Fruit fly (Drosophila melanogaster) whole organism, embryonic: ENCODE data around the gene WASp.

ENCODE experiments used
- B-H1 ChIP-seq: fragments of 200-800 bp; sonication (Bioruptor generic); IDR thresholded peaks from 3 replicates; pipeline ENCODE4 v1.3.6; 2022; ENCODE audit warnings: missing biosample characterization, missing genetic modification characterization
- CG10209 ChIP-seq: fragments of 200-800 bp; sonication (Bioruptor generic); optimal IDR thresholded peaks from 3 replicates; lab custom pipeline; 2017; ENCODE audit warnings: missing biosample characterization, mild to moderate bottlenecking, missing genetic modification characterization, missing genetic modification reagents
- CG10543 ChIP-seq: fragments of 200-800 bp; sonication (Bioruptor generic); optimal IDR thresholded peaks from 3 replicates; lab custom pipeline; 2017; ENCODE audit warnings: missing biosample characterization, mild to moderate bottlenecking, missing genetic modification characterization, moderate library complexity
- CG10959 ChIP-seq: fragments of 200-800 bp; sonication (Bioruptor generic); IDR thresholded peaks from 2 replicates; pipeline ENCODE4 v1.3.6; 2022; ENCODE audit warnings: missing biosample characterization, missing genetic modification characterization
- CG11696 ChIP-seq: fragments of 200-800 bp; sonication (Bioruptor generic); IDR thresholded peaks from 2 replicates; pipeline ENCODE4 v1.3.6; 2022; ENCODE audit warnings: missing biosample characterization, missing genetic modification characterization
- CG1233 ChIP-seq: fragments of 200-800 bp; sonication (Bioruptor generic); optimal IDR thresholded peaks from 4 replicates; lab custom pipeline; 2018; ENCODE audit warnings: missing biosample characterization, mild to moderate bottlenecking, missing genetic modification characterization
- CG14014 ChIP-seq: fragments of 200-800 bp; sonication (Bioruptor generic); IDR thresholded peaks from 2 replicates; pipeline ENCODE4 v1.3.6; 2022; ENCODE audit warnings: missing biosample characterization, missing genetic modification characterization
- CG14710 ChIP-seq: fragments of 200-800 bp; sonication (Bioruptor generic); optimal IDR thresholded peaks from 3 replicates; lab custom pipeline; 2019; ENCODE audit warnings: missing biosample characterization, mild to moderate bottlenecking, missing genetic modification characterization, moderate library complexity
- CG17359 ChIP-seq: fragments of 200-800 bp; sonication (Bioruptor generic); optimal IDR thresholded peaks from 3 replicates; lab custom pipeline; 2018; ENCODE audit warnings: missing biosample characterization, mild to moderate bottlenecking, missing genetic modification characterization, moderate library complexity
- CG2116 ChIP-seq: fragments of 200-800 bp; sonication (Bioruptor generic); optimal IDR thresholded peaks from 3 replicates; lab custom pipeline; 2018; ENCODE audit warnings: missing biosample characterization, mild to moderate bottlenecking, missing genetic modification characterization
- CG2678 ChIP-seq: fragments of 200-800 bp; sonication (Bioruptor generic); optimal IDR thresholded peaks from 3 replicates; lab custom pipeline; 2019; ENCODE audit warnings: missing biosample characterization, mild to moderate bottlenecking, missing genetic modification characterization, moderate library complexity
- CG2889 ChIP-seq: fragments of 200-800 bp; sonication (Bioruptor generic); IDR thresholded peaks from 3 replicates; pipeline ENCODE4 v1.3.6; 2022; ENCODE audit warnings: missing biosample characterization, missing genetic modification characterization
- CG31388 ChIP-seq: fragments of 200-800 bp; sonication (Bioruptor generic); optimal IDR thresholded peaks from 2 replicates; lab custom pipeline; 2016; ENCODE audit warnings: missing biosample characterization, missing genetic modification characterization
- CG34224 ChIP-seq: fragments of 200-800 bp; sonication (Bioruptor generic); IDR thresholded peaks from 3 replicates; pipeline ENCODE4 v1.3.6; 2022; ENCODE audit warnings: missing biosample characterization, missing genetic modification characterization; ENCODE audit not compliant: partially characterized antibody
- CG4424 ChIP-seq: fragments of 200-800 bp; sonication (Bioruptor generic); optimal IDR thresholded peaks from 3 replicates; lab custom pipeline; 2016; ENCODE audit warnings: missing biosample characterization, missing genetic modification characterization
- CG4730 ChIP-seq: fragments of 200-800 bp; sonication (Bioruptor generic); IDR thresholded peaks from 2 replicates; pipeline ENCODE4 v1.3.6; 2022; ENCODE audit warnings: missing biosample characterization, missing genetic modification characterization
- CG5953 ChIP-seq: fragments of 200-800 bp; sonication (Bioruptor generic); IDR thresholded peaks from 2 replicates; pipeline ENCODE4 v1.3.6; 2022; ENCODE audit warnings: missing biosample characterization, missing genetic modification characterization
- CG6791 ChIP-seq: fragments of 200-800 bp; sonication (Bioruptor generic); IDR thresholded peaks from 3 replicates; pipeline ENCODE4 v1.3.6; 2022; ENCODE audit warnings: missing biosample characterization, missing genetic modification characterization; ENCODE audit not compliant: partially characterized antibody
- CG7372 ChIP-seq: fragments of 200-800 bp; sonication (Bioruptor generic); IDR thresholded peaks from 2 replicates; pipeline ENCODE4 v1.3.6; 2022; ENCODE audit warnings: missing biosample characterization, missing genetic modification characterization
- CG7987 ChIP-seq: fragments of 200-800 bp; sonication (Bioruptor generic); optimal IDR thresholded peaks from 2 replicates; lab custom pipeline; 2018; ENCODE audit warnings: missing biosample characterization, mild to moderate bottlenecking, missing genetic modification characterization, moderate library complexity
- CG8281 ChIP-seq: fragments of 200-800 bp; sonication (Bioruptor generic); optimal IDR thresholded peaks from 2 replicates; lab custom pipeline; 2018; ENCODE audit warnings: missing biosample characterization, mild to moderate bottlenecking, missing genetic modification characterization, moderate library complexity
- CG9727 ChIP-seq: fragments of 200-800 bp; sonication (Bioruptor generic); optimal IDR thresholded peaks from 3 replicates; lab custom pipeline; 2017; ENCODE audit warnings: missing biosample characterization, mild to moderate bottlenecking, missing genetic modification characterization
- CG9876 ChIP-seq: fragments of 200-800 bp; sonication (Bioruptor generic); optimal IDR thresholded peaks from 2 replicates; lab custom pipeline; 2016; ENCODE audit warnings: missing biosample characterization, missing genetic modification characterization
- CoRest ChIP-seq: fragments of 200-800 bp; sonication (Bioruptor generic); optimal IDR thresholded peaks from 3 replicates; lab custom pipeline; 2018; ENCODE audit warnings: missing biosample characterization, mild to moderate bottlenecking, missing genetic modification characterization, moderate library complexity
- Doc3 ChIP-seq: fragments of 200-800 bp; sonication (Bioruptor generic); IDR thresholded peaks from 3 replicates; pipeline ENCODE4 v1.3.6; 2022; ENCODE audit warnings: missing biosample characterization, missing genetic modification characterization; ENCODE audit not compliant: partially characterized antibody
- Fer2 ChIP-seq: fragments of 200-800 bp; sonication (Bioruptor generic); optimal IDR thresholded peaks from 2 replicates; lab custom pipeline; 2018; ENCODE audit warnings: missing biosample characterization, mild to moderate bottlenecking, missing genetic modification characterization, moderate library complexity
- Fer3 ChIP-seq: fragments of 200-800 bp; sonication (Bioruptor generic); optimal IDR thresholded peaks from 2 replicates; lab custom pipeline; 2018; ENCODE audit warnings: missing biosample characterization, mild to moderate bottlenecking, missing genetic modification characterization, moderate library complexity
- Hr78 ChIP-seq, 2 experiments: fragments of 200-800 bp in 1 of 2; fragments of >200 bp in 1 of 2; sonication (Bioruptor generic) in 1 of 2; optimal IDR thresholded peaks; 2 replicates each; lab custom pipeline; 2017 to 2019; ENCODE audit warnings: missing biosample characterization in 2 of 2, missing genetic modification characterization in 2 of 2, mild to moderate bottlenecking in 1 of 2, moderate library complexity in 1 of 2
- NC2α ChIP-seq: fragments of 200-800 bp; sonication (Bioruptor generic); optimal IDR thresholded peaks from 2 replicates; lab custom pipeline; 2016; ENCODE audit warnings: missing biosample characterization, missing genetic modification characterization
- Rfx ChIP-seq: fragments of 200-800 bp; sonication (Bioruptor generic); IDR thresholded peaks from 2 replicates; pipeline ENCODE4 v1.3.6; 2022; ENCODE audit warnings: missing biosample characterization, missing genetic modification characterization
- Spps ChIP-seq: fragments of 200-800 bp; sonication (Bioruptor generic); optimal IDR thresholded peaks from 2 replicates; lab custom pipeline; 2018; ENCODE audit warnings: missing biosample characterization, mild to moderate bottlenecking, missing genetic modification characterization
- Sry-β ChIP-seq: fragments of 200-800 bp; sonication (Bioruptor generic); optimal IDR thresholded peaks from 2 replicates; lab custom pipeline; 2018; ENCODE audit warnings: missing biosample characterization, mild to moderate bottlenecking, missing genetic modification characterization, moderate library complexity
- ase ChIP-seq: fragments of 200-800 bp; sonication (Bioruptor generic); IDR thresholded peaks from 3 replicates; pipeline ENCODE4 v1.3.6; 2022; ENCODE audit warnings: missing biosample characterization, missing genetic modification characterization
- ci ChIP-seq: fragments of 200-800 bp; sonication (Bioruptor generic); IDR thresholded peaks from 3 replicates; pipeline ENCODE4 v1.3.6; 2022; ENCODE audit warnings: missing biosample characterization, missing genetic modification characterization
- cwo ChIP-seq: fragments of 200-800 bp; sonication (Bioruptor generic); optimal IDR thresholded peaks from 3 replicates; lab custom pipeline; 2017; ENCODE audit warnings: missing biosample characterization, missing genetic modification characterization, mild to moderate bottlenecking, moderate library complexity, missing genetic modification reagents
- dysf ChIP-seq: fragments of 200-800 bp; sonication (Bioruptor generic); IDR thresholded peaks from 3 replicates; pipeline ENCODE4 v1.3.6; 2022; ENCODE audit warnings: missing biosample characterization, missing genetic modification characterization
- gem ChIP-seq: fragments of 200-800 bp; sonication (Bioruptor generic); optimal IDR thresholded peaks from 2 replicates; lab custom pipeline; 2019; ENCODE audit warnings: missing biosample characterization, mild to moderate bottlenecking, missing genetic modification characterization, moderate library complexity
- gfzf ChIP-seq: fragments of 200-800 bp; sonication (Bioruptor generic); optimal IDR thresholded peaks from 2 replicates; lab custom pipeline; 2016; ENCODE audit warnings: missing biosample characterization, mild to moderate bottlenecking, missing genetic modification characterization, moderate library complexity
- ham ChIP-seq: fragments of 200-800 bp; sonication (Bioruptor generic); IDR thresholded peaks from 2 replicates; pipeline ENCODE4 v1.3.6; 2022; ENCODE audit warnings: missing biosample characterization, missing genetic modification characterization
- her ChIP-seq: fragments of 200-800 bp; sonication (Bioruptor generic); optimal IDR thresholded peaks from 2 replicates; lab custom pipeline; 2016; ENCODE audit warnings: missing biosample characterization, missing genetic modification characterization
- insv ChIP-seq, 2 experiments: fragments of 200-800 bp; sonication (Bioruptor generic); optimal IDR thresholded peaks; 3 replicates each; lab custom pipeline; 2016 to 2018; ENCODE audit warnings: missing biosample characterization in 2 of 2, missing genetic modification characterization in 2 of 2
- lmd ChIP-seq: fragments of 200-800 bp; sonication (Bioruptor generic); IDR thresholded peaks from 2 replicates; pipeline ENCODE4 v1.3.6; 2022; ENCODE audit warnings: missing biosample characterization, missing genetic modification characterization
- pnt ChIP-seq: fragments of 200-800 bp; sonication (Bioruptor generic); optimal IDR thresholded peaks from 3 replicates; lab custom pipeline; 2016; ENCODE audit warnings: missing biosample characterization, missing genetic modification characterization
- prd ChIP-seq, 3 experiments: fragments of >200 bp in 2 of 3; fragments of 200-800 bp in 1 of 3; sonication (Bioruptor generic) in 1 of 3; optimal IDR thresholded peaks in 2 of 3; IDR thresholded peaks in 1 of 3; 2 replicates in 2 of 3; 3 replicates in 1 of 3; pipeline versions ENCODE4 v1.3.6 to Lab custom; 2017 to 2022; ENCODE audit warnings: missing biosample characterization in 1 of 3, missing genetic modification characterization in 1 of 3
- run ChIP-seq: fragments of 200-800 bp; sonication (Bioruptor generic); optimal IDR thresholded peaks from 3 replicates; lab custom pipeline; 2018; ENCODE audit warnings: missing biosample characterization, mild to moderate bottlenecking, missing genetic modification characterization
- twi ChIP-seq: fragments of 200-800 bp; optimal IDR thresholded peaks from 2 replicates; lab custom pipeline; 2019; ENCODE audit warnings: missing biosample characterization, mild to moderate bottlenecking, missing genetic modification characterization, moderate library complexity
- tx ChIP-seq: fragments of 200-800 bp; sonication (Bioruptor generic); optimal IDR thresholded peaks from 2 replicates; lab custom pipeline; 2016; ENCODE audit warnings: missing biosample characterization, missing genetic modification characterization
- zfh1 ChIP-seq: fragments of 200-800 bp; sonication (Bioruptor generic); IDR thresholded peaks from 3 replicates; pipeline ENCODE4 v1.3.6; 2022; ENCODE audit warnings: missing biosample characterization, missing genetic modification characterization

Gene WASp

dm6 chr3R:28880066-28880842, 48.4 kb upstream of the WASp start, which contains the start of the genes Nepl19 and Nepl20 (continued):
- TF ChIP-seq CG34224 (GFP tag; lab: Robert Waterston, UW) (no peak), Doc3 (GFP tag; lab: Robert Waterston, UW) (no peak), Sry-β (no peak), Spps (tag; lab: Kevin White, UChicago) (peak; percentile 64), CG1233 (GFP tag; lab: Kevin White, UChicago) (peak; percentile 76), prd (optimal IDR thresholded peaks at IDR 0.05; lab: Kevin White, UChicago) (no peak), prd (GFP tag; IDR thresholded peaks at IDR 0.05; lab: Robert Waterston, UW) (peak; percentile 88), CG5953 (GFP tag; lab: Robert Waterston, UW) (peak; percentile 50; the same call in 1 of the 2 replicates), CG10209 (peak; percentile 73), gem (tag; lab: Kevin White, UChicago) (peak; percentile 88), ase (GFP tag; lab: Robert Waterston, UW) (peak; percentile 82), B-H1 (peak; percentile 65), CG9876 (GFP tag; lab: Kevin White, UChicago) (no peak), CG7987 (peak; percentile 63), ham (GFP tag; lab: Robert Waterston, UW) (no peak), NC2α (GFP tag; lab: Kevin White, UChicago) (no peak), dysf (GFP tag; lab: Robert Waterston, UW) (peak; percentile 89), Hr78 (GFP tag; optimal IDR thresholded peaks at IDR 0.05; lab: Kevin White, UChicago) (peak in 1 of 2 experiments; percentile 36), lmd (peak; percentile 86), tx (GFP tag; lab: Kevin White, UChicago) (no peak), pnt (GFP tag; lab: Kevin White, UChicago) (peak; percentile 29), CG14710 (tag; lab: Kevin White, UChicago) (peak; percentile 69), CG6791 (GFP tag; lab: Robert Waterston, UW) (no peak), CoRest (peak; percentile 80), her (GFP tag; lab: Kevin White, UChicago) (no peak), Rfx (GFP tag; lab: Robert Waterston, UW) (peak; percentile 87), cwo (GFP tag; lab: Kevin White, UChicago) (peak; percentile 86), insv (GFP tag; optimal IDR thresholded peaks at IDR 0.05; lab: Kevin White, UChicago) (no peak), zfh1 (GFP tag; lab: Robert Waterston, UW) (peak; percentile 84), CG2678 (tag; lab: Kevin White, UChicago) (peak; percentile 89), CG2889 (peak; percentile 57; the same call in 1 of the 3 replicates), run (tag; lab: Kevin White, UChicago) (peak; percentile 37), CG7372 (GFP tag; lab: Robert Waterston, UW) (peak; percentile 80), ci (GFP tag; lab: Robert Waterston, UW) (peak; percentile 88), CG8281 (peak; percentile 37), CG4424 (peak; percentile 77), twi (peak; percentile 50), Fer3 (tag; lab: Kevin White, UChicago) (peak; percentile 84), CG31388 (GFP tag; lab: Kevin White, UChicago) (peak; percentile 43), CG10959 (GFP tag; lab: Robert Waterston, UW) (peak; percentile 72), CG17359 (tag; lab: Kevin White, UChicago) (peak; percentile 86), CG4730 (peak; percentile 79), CG2116 (GFP tag; lab: Kevin White, UChicago) (peak; percentile 26), Fer2 (tag; lab: Kevin White, UChicago) (peak; percentile 31), CG14014 (GFP tag; lab: Robert Waterston, UW) (peak; percentile 72), CG11696 (GFP tag; lab: Robert Waterston, UW) (peak; percentile 59; the same call in 1 of the 2 replicates), gfzf (GFP tag; lab: Kevin White, UChicago) (no peak), CG10543 (GFP tag; lab: Kevin White, UChicago) (peak; percentile 64), CG9727 (GFP tag; lab: Kevin White, UChicago) (peak; percentile 83)
